Worm (Caenorhabditis elegans): ENCODE data around the gene B0334.13.
"Not testable (repeated sequence)": the region's sequence is repeated elsewhere in the genome, so short reads cannot be mapped to it uniquely, and the experiment has no call there.

The B0334.13 gene

ce11 chrII:11442425-11442824 is 45.7 kb upstream of the B0334.13 start, which contains the start of gene ebp-2:
Gene ebp-2, plus strand, starts transcription at chrII:11442725.
- not testable (repeated sequence) for TF ChIP-seq madf-10 (tag; optimal IDR thresholded peaks at IDR 0.05); chd-7 (tag; optimal IDR thresholded peaks at IDR 0.05); attf-6 (GFP tag; IDR thresholded peaks at IDR 0.05)

ce11 chrII:11443128-11443527 is 45.0 kb upstream of the B0334.13 start:
- TF ChIP-seq lag-1 (GFP tag; IDR thresholded peaks at IDR 0.05), result 0 out of 2 replicates have a peak, but pooled peaks have one; percentile 32
- no peak for TF ChIP-seq snpc-1.3 (tag; optimal IDR thresholded peaks at IDR 0.05; ENCODE audit: insufficient read depth)
- TF ChIP-seq zfh-2 (GFP tag; conservative IDR thresholded peaks at IDR 0.05), result peak; percentile 92
- TF ChIP-seq xnd-1 (tag; optimal IDR thresholded peaks at IDR 0.05), result no peak
- no peak for TF ChIP-seq ccch-3 (GFP tag; optimal IDR thresholded peaks at IDR 0.05)
- no peak for TF ChIP-seq dpl-1 (GFP tag; optimal IDR thresholded peaks at IDR 0.05)
- TF ChIP-seq mcd-1 (GFP tag; IDR thresholded peaks at IDR 0.05), result no peak
- TF ChIP-seq F49E8.2 (tag; optimal IDR thresholded peaks at IDR 0.05; ENCODE audit: insufficient read depth), result no peak
- peak; percentile 93 for TF ChIP-seq egrh-3 (GFP tag; IDR thresholded peaks at IDR 0.05)
- TF ChIP-seq nfyb-1 (GFP tag; IDR thresholded peaks at IDR 0.05), result no peak
- TF ChIP-seq rpc-1 (optimal IDR thresholded peaks at IDR 0.05), result no peak
- TF ChIP-seq rpc-1 (tag; optimal IDR thresholded peaks at IDR 0.05), result no peak
- no peak for TF ChIP-seq F22D6.2 (tag; optimal IDR thresholded peaks at IDR 0.05)
- no peak for TF ChIP-seq ZK185.1 (tag; optimal IDR thresholded peaks at IDR 0.05; ENCODE audit: poor library complexity, severe bottlenecking)
- no peak for TF ChIP-seq F10E7.11 (tag; optimal IDR thresholded peaks at IDR 0.05)

- TF ChIP-seq madf-6 (GFP tag; IDR thresholded peaks at IDR 0.05), result 0 out of 2 replicates have a peak, but pooled peaks have one; percentile 39
- TF ChIP-seq hlh-12 (tag; optimal IDR thresholded peaks at IDR 0.05), result no peak
Observed at ce11 chrII:11443862-11444261, 44.2 kb upstream of the B0334.13 start, which contains the start of gene adbp-1. Gene adbp-1, plus strand, starts transcription at chrII:11444162.

ce11 chrII:11444973-11445372 is 43.1 kb upstream of the B0334.13 start, which contains the start of gene W02B12.13:
Gene W02B12.13, plus strand, starts transcription at chrII:11445273.
- no peak for TF ChIP-seq Y53G8AR.9 (GFP tag; conservative IDR thresholded peaks at IDR 0.05)
- TF ChIP-seq ztf-26 (tag; optimal IDR thresholded peaks at IDR 0.05), result no peak
- TF ChIP-seq madf-3 (GFP tag; IDR thresholded peaks at IDR 0.05), result no peak
- TF ChIP-seq bed-1 (GFP tag; IDR thresholded peaks at IDR 0.05), result no peak
- TF ChIP-seq chd-7 (tag; optimal IDR thresholded peaks at IDR 0.05), result no peak
- TF ChIP-seq F10E7.11 (tag; optimal IDR thresholded peaks at IDR 0.05), result no peak
- TF ChIP-seq egrh-3 (GFP tag; IDR thresholded peaks at IDR 0.05), result no peak
- no peak for TF ChIP-seq unc-62 (GFP tag; optimal IDR thresholded peaks at IDR 0.05)
- TF ChIP-seq lir-1 (GFP tag; conservative IDR thresholded peaks at IDR 0.05), result no peak
- no peak for TF ChIP-seq bed-2 (GFP tag; IDR thresholded peaks at IDR 0.05)
- no peak for TF ChIP-seq hlh-26 (GFP tag; conservative IDR thresholded peaks at IDR 0.05)
- TF ChIP-seq attf-6 (GFP tag; IDR thresholded peaks at IDR 0.05), result no peak

- TF ChIP-seq pbrm-1 (GFP tag; IDR thresholded peaks at IDR 0.05) (no peak), rec-8 (tag; optimal IDR thresholded peaks at IDR 0.05) (no peak), ceh-58 (GFP tag; IDR thresholded peaks at IDR 0.05) (no peak), lsy-27 (tag; optimal IDR thresholded peaks at IDR 0.05; ENCODE audit: borderline replicate concordance, insufficient read depth) (no peak), nhr-80 (tag; optimal IDR thresholded peaks at IDR 0.05) (peak; percentile 73), sea-2 (GFP tag; IDR thresholded peaks at IDR 0.05) (no peak), rcor-1 (GFP tag; IDR thresholded peaks at IDR 0.05) (no peak), mxl-1 (tag; optimal IDR thresholded peaks at IDR 0.05) (no peak)
Observed at ce11 chrII:11448753-11449152, 39.3 kb upstream of the B0334.13 start, which contains the start of gene W02B12.1. Gene W02B12.1, plus strand, starts transcription at chrII:11449021.
